Worm (Caenorhabditis elegans) whole organism, midembryonic: Measurements from ENCODE around the gene ZK892.4.
A peak's percentile ranks its signal among the peaks of the same experiment; 100 is the strongest.

ENCODE experiments used
- T22C8.4 ChIP-seq: fragments of 200-800 bp; sonication (Bioruptor generic); IDR thresholded peaks from 2 replicates; pipeline ENCODE4 v1.3.6; 2022; ENCODE audit warnings: missing genetic modification characterization, missing compliant biosample characterization
- cog-1 ChIP-seq: sonication (generic microtip); optimal IDR thresholded peaks from 2 replicates; lab custom pipeline; 2016; ENCODE audit warnings: missing genetic modification characterization, missing compliant biosample characterization
- flt-1 ChIP-seq: fragments of 200-800 bp; sonication (Bioruptor generic); IDR thresholded peaks from 2 replicates; pipeline ENCODE4 v1.3.6; 2022; ENCODE audit warnings: missing genetic modification characterization, missing compliant biosample characterization
- klf-2 ChIP-seq: fragments of 200-800 bp; sonication (Bioruptor generic); conservative IDR thresholded peaks from 2 replicates; pipeline ENCODE4 v1.3.6; 2022; ENCODE audit warnings: missing genetic modification reagents, missing genetic modification characterization, missing compliant biosample characterization
- med-1 ChIP-seq: sonication (generic microtip); optimal IDR thresholded peaks from 2 replicates; lab custom pipeline; 2017; ENCODE audit warnings: missing genetic modification characterization, mild to moderate bottlenecking, missing compliant biosample characterization, antibody characterized with exemption, missing genetic modification reagents; ENCODE audit not compliant: insufficient read depth
- ref-1 ChIP-seq: fragments of 200-800 bp; sonication (Bioruptor generic); conservative IDR thresholded peaks from 2 replicates; pipeline ENCODE4 v1.3.6; 2022; ENCODE audit warnings: missing genetic modification reagents, missing genetic modification characterization, missing compliant biosample characterization
- tab-1 ChIP-seq: fragments of 200-800 bp; sonication (Bioruptor generic); IDR thresholded peaks from 2 replicates; pipeline ENCODE4 v1.3.6; 2022; ENCODE audit warnings: missing genetic modification characterization, missing compliant biosample characterization
- ztf-23 ChIP-seq: fragments of 200-800 bp; sonication (Bioruptor generic); IDR thresholded peaks from 2 replicates; pipeline ENCODE4 v1.3.6; 2022; ENCODE audit warnings: missing genetic modification reagents, missing genetic modification characterization, missing compliant biosample characterization
- ztf-29 ChIP-seq: fragments of 200-800 bp; sonication (Bioruptor generic); IDR thresholded peaks from 2 replicates; pipeline ENCODE4 v1.3.6; 2022; ENCODE audit warnings: missing genetic modification reagents, missing genetic modification characterization, missing compliant biosample characterization

ZK892.4 gene

DNA sequence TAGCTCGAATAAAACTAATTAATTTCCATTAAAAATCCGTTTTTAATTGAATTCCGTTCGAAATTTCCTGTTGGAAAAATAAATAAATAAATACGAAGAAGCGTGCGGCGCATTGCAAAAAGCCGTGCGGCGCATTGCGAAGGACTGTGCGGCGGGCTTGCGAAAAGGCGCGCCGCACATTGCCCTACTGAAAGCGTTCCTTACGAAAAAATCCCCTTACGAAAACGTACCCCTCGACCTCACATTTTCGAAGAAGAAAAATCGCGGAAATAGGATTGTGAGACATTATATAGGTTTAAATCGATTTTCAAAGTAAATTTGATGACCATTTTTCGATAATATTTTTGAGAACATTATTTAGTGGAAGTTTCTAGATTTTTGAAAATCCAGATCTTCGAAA lies 28.4 kb downstream of the ZK892.4 start:
- TF ChIP-seq tab-1, result 0 out of 2 replicates have a peak, but pooled peaks have one; percentile 40
- peak; percentile 88 for TF ChIP-seq klf-2 (GFP tag; lab: Robert Waterston, UW)
- TF ChIP-seq flt-1 (GFP tag; lab: Robert Waterston, UW), result peak; percentile 78; the same call in 1 of the 2 replicates
- peak; percentile 73 for TF ChIP-seq ztf-23 (GFP tag; lab: Robert Waterston, UW)

DNA sequence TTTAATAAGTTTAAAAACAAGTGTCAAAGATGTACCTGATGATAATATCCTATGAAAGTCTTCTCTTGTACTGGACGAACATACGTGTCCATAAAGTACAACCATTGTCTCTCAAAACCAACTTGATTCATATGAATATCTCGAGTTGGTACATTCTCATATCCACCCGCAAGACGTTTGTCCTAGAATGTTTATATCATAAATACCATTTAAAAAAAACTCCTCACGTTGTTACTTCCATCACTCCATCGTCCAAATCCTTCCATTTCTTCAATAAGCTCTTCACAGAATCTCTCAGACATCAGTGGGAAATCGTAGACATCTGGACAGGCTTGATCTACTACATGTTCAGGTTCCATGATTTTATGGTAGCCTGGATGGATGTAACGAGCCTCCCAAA lies 29.1 kb downstream of the ZK892.4 start:
- TF ChIP-seq med-1 (GFP tag; lab: Kevin White, UChicago) (no peak), ref-1 (GFP tag; lab: Robert Waterston, UW) (no peak), ztf-23 (GFP tag; lab: Robert Waterston, UW) (no peak), flt-1 (GFP tag; lab: Robert Waterston, UW) (no peak), cog-1 (tag; lab: Kevin White, UChicago) (no peak), tab-1 (no peak), klf-2 (GFP tag; lab: Robert Waterston, UW) (no peak)

- no peak for TF ChIP-seq flt-1 (GFP tag; lab: Robert Waterston, UW)
- no peak for TF ChIP-seq klf-2 (GFP tag; lab: Robert Waterston, UW)
- no peak for TF ChIP-seq ztf-23 (GFP tag; lab: Robert Waterston, UW)
- TF ChIP-seq med-1 (GFP tag; lab: Kevin White, UChicago), result no peak
- TF ChIP-seq ztf-29 (GFP tag; lab: Robert Waterston, UW), result no peak
- no peak for TF ChIP-seq tab-1
- TF ChIP-seq ref-1 (GFP tag; lab: Robert Waterston, UW), result no peak
- TF ChIP-seq T22C8.4, result no peak
- no peak for TF ChIP-seq cog-1 (tag; lab: Kevin White, UChicago)
These were observed 33.4 kb downstream of the ZK892.4 start, which contains the start of gene let-268 for ce11 chrII:10039799-10040198. let-268 (minus strand) TSS chrII:10039980.

DNA sequence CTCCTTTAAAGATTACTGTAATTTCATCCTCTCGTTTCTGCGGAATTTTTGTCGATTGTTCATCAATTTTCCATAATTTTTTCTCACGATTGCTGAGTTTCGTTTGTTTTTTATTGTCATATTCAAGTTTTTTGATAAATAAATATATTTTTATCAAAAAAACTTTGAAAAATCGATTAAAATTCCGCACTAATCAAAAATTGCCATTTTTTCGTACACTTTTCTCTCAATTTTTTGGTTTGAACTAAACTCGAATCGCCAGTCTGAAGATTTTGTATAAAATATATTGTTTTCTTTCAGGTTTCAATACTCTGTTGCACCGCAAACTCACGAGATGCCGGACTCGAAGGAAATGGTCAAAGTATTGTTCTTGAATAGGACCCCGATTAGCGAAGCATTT lies 34.5 kb downstream of the ZK892.4 start, which contains the start of gene ogr-2:
Gene ogr-2 (plus strand): TSS at position 301 of the 400 bp plus-strand sequence.
- no peak for TF ChIP-seq cog-1 (tag; lab: Kevin White, UChicago)
- no peak for TF ChIP-seq flt-1 (GFP tag; lab: Robert Waterston, UW)
- no peak for TF ChIP-seq med-1 (GFP tag; lab: Kevin White, UChicago)
- TF ChIP-seq ref-1 (GFP tag; lab: Robert Waterston, UW), result no peak
- no peak for TF ChIP-seq klf-2 (GFP tag; lab: Robert Waterston, UW)
- no peak for TF ChIP-seq tab-1
- no peak for TF ChIP-seq T22C8.4
- TF ChIP-seq ztf-23 (GFP tag; lab: Robert Waterston, UW), result no peak

DNA sequence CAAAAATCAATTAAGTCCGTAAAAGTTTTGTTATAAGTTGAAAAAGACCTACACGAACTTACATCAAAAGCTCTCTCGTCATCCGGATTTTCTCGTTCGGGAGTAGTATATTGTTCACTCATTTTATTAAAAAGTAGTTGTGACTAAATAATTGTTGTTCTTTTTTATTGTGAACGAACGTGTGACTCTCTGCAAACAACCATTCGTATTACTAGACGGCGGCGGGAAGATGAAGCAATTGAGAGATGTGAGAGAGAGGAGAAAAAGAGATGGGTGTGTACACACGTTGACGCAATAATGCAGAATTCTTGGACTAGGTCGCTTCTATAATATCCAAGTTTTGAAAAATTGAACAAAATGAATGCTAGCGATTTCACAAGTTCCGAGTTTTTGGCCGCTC lies 38.6 kb downstream of the ZK892.4 start, which contains the start of the genes F52H3.11 and bath-38:
Gene F52H3.11 (minus strand): TSS at position 203 of the 400 bp plus-strand sequence.
Gene bath-38 (minus strand): TSS at position 310 of the 400 bp plus-strand sequence.
- TF ChIP-seq cog-1 (tag; lab: Kevin White, UChicago), result no peak
- TF ChIP-seq ztf-29 (GFP tag; lab: Robert Waterston, UW), result no peak
- no peak for TF ChIP-seq ref-1 (GFP tag; lab: Robert Waterston, UW)
- TF ChIP-seq klf-2 (GFP tag; lab: Robert Waterston, UW), result no peak
- TF ChIP-seq T22C8.4, result no peak
- no peak for TF ChIP-seq tab-1
- TF ChIP-seq flt-1 (GFP tag; lab: Robert Waterston, UW), result no peak
- TF ChIP-seq ztf-23 (GFP tag; lab: Robert Waterston, UW), result no peak
- no peak for TF ChIP-seq med-1 (GFP tag; lab: Kevin White, UChicago)

- no peak for TF ChIP-seq ztf-23 (GFP tag; lab: Robert Waterston, UW)
- TF ChIP-seq T22C8.4, result no peak
- TF ChIP-seq ztf-29 (GFP tag; lab: Robert Waterston, UW), result no peak
- TF ChIP-seq flt-1 (GFP tag; lab: Robert Waterston, UW), result no peak
- TF ChIP-seq med-1 (GFP tag; lab: Kevin White, UChicago), result no peak
- no peak for TF ChIP-seq klf-2 (GFP tag; lab: Robert Waterston, UW)
- TF ChIP-seq cog-1 (tag; lab: Kevin White, UChicago), result no peak
These were observed 39.3 kb downstream of the ZK892.4 start for ce11 chrII:10045670-10046069.

ce11 chrII:10048568-10048967 lies 42.2 kb downstream of the ZK892.4 start, which contains the start of gene flp-4:
flp-4 (plus strand) TSS chrII:10048868.
- TF ChIP-seq med-1 (GFP tag; lab: Kevin White, UChicago), result no peak
- TF ChIP-seq flt-1 (GFP tag; lab: Robert Waterston, UW), result no peak
- no peak for TF ChIP-seq cog-1 (tag; lab: Kevin White, UChicago)

ce11 chrII:10051485-10051884 lies 45.1 kb downstream of the ZK892.4 start:
- no peak for TF ChIP-seq ztf-23 (GFP tag; lab: Robert Waterston, UW)
- no peak for TF ChIP-seq ztf-29 (GFP tag; lab: Robert Waterston, UW)
- TF ChIP-seq med-1 (GFP tag; lab: Kevin White, UChicago), result no peak
- no peak for TF ChIP-seq klf-2 (GFP tag; lab: Robert Waterston, UW)
- no peak for TF ChIP-seq T22C8.4
- TF ChIP-seq cog-1 (tag; lab: Kevin White, UChicago), result no peak
- no peak for TF ChIP-seq ref-1 (GFP tag; lab: Robert Waterston, UW)
- no peak for TF ChIP-seq tab-1
- TF ChIP-seq flt-1 (GFP tag; lab: Robert Waterston, UW), result no peak

ce11 chrII:10056545-10057038 lies 50.2 kb downstream of the ZK892.4 start, which contains the start of gene C18D1.2:
C18D1.2 (plus strand) TSS chrII:10056988.
- TF ChIP-seq ref-1 (GFP tag; lab: Robert Waterston, UW) (no peak), cog-1 (tag; lab: Kevin White, UChicago) (no peak), med-1 (GFP tag; lab: Kevin White, UChicago) (no peak), ztf-29 (GFP tag; lab: Robert Waterston, UW) (no peak), flt-1 (GFP tag; lab: Robert Waterston, UW) (no peak), ztf-23 (GFP tag; lab: Robert Waterston, UW) (no peak), T22C8.4 (no peak), tab-1 (no peak), klf-2 (GFP tag; lab: Robert Waterston, UW) (no peak)
